Worm (Caenorhabditis elegans) whole organism, L2 larva: ENCODE measurements around the gene F33C8.4.

Experiments used
- C34F6.9 ChIP-seq: fragments of 150-350 bp; optimal IDR thresholded peaks from 2 replicates; lab custom pipeline; 2014; ENCODE audit warnings: missing biosample characterization, missing genetic modification characterization
- F13H6.1 ChIP-seq: sonication (generic microtip); optimal IDR thresholded peaks from 2 replicates; lab custom pipeline; 2016; ENCODE audit warnings: missing genetic modification characterization, missing compliant biosample characterization
- R02D3.7 ChIP-seq: fragments of 150-350 bp; optimal IDR thresholded peaks from 2 replicates; lab custom pipeline; 2014; ENCODE audit warnings: missing biosample characterization, missing genetic modification characterization
- Y55F3AM.14 ChIP-seq: fragments of 200-800 bp; sonication (Bioruptor generic); optimal IDR thresholded peaks from 2 replicates; lab custom pipeline; 2018; ENCODE audit warnings: mild to moderate bottlenecking, missing genetic modification characterization, missing compliant biosample characterization
- ZK546.5 ChIP-seq: sonication (generic microtip); optimal IDR thresholded peaks from 2 replicates; lab custom pipeline; 2017; ENCODE audit warnings: missing biosample characterization, missing genetic modification characterization
- alr-1 ChIP-seq: fragments of 150-350 bp; optimal IDR thresholded peaks from 2 replicates; lab custom pipeline; 2014; ENCODE audit warnings: missing biosample characterization, missing genetic modification characterization
- ama-1 ChIP-seq: fragments of 150-350 bp; optimal IDR thresholded peaks from 2 replicates; lab custom pipeline; 2018; ENCODE audit warnings: inconsistent platforms
- blmp-1 ChIP-seq: sonication (generic microtip); optimal IDR thresholded peaks from 2 replicates; lab custom pipeline; 2017; ENCODE audit warnings: missing genetic modification characterization, mild to moderate bottlenecking, missing compliant biosample characterization, antibody characterized with exemption, moderate library complexity; ENCODE audit not compliant: insufficient read depth
- ceh-16 ChIP-seq: fragments of 150-350 bp; optimal IDR thresholded peaks from 2 replicates; lab custom pipeline; 2014; ENCODE audit warnings: missing biosample characterization, missing genetic modification characterization
- ceh-82 ChIP-seq: fragments of 150-350 bp; optimal IDR thresholded peaks from 2 replicates; lab custom pipeline; 2014; ENCODE audit warnings: missing biosample characterization, missing genetic modification characterization
- crh-2 ChIP-seq: sonication (generic microtip); optimal IDR thresholded peaks from 2 replicates; lab custom pipeline; 2017; ENCODE audit warnings: missing biosample characterization, missing genetic modification characterization
- dmd-4 ChIP-seq: sonication (generic microtip); optimal IDR thresholded peaks from 2 replicates; lab custom pipeline; 2017; ENCODE audit warnings: missing biosample characterization, missing genetic modification characterization
- egl-27 ChIP-seq: sonication (generic microtip); optimal IDR thresholded peaks from 3 replicates; lab custom pipeline; 2017; ENCODE audit warnings: missing biosample characterization, missing genetic modification reagents, missing genetic modification characterization
- elt-1 ChIP-seq: fragments of 150-350 bp; optimal IDR thresholded peaks from 2 replicates; lab custom pipeline; 2014; ENCODE audit warnings: missing biosample characterization, missing genetic modification characterization
- elt-3 ChIP-seq: sonication (generic microtip); optimal IDR thresholded peaks from 2 replicates; lab custom pipeline; 2017; ENCODE audit warnings: missing biosample characterization, missing genetic modification characterization
- fos-1 ChIP-seq: fragments of 150-350 bp; optimal IDR thresholded peaks from 2 replicates; lab custom pipeline; 2014; ENCODE audit warnings: missing biosample characterization, missing genetic modification characterization
- gmeb-1 ChIP-seq: fragments of 150-350 bp; optimal IDR thresholded peaks from 2 replicates; lab custom pipeline; 2014; ENCODE audit warnings: missing biosample characterization, missing genetic modification characterization
- lin-11 ChIP-seq: fragments of 150-350 bp; sonication (generic microtip); optimal IDR thresholded peaks from 2 replicates; lab custom pipeline; 2014; ENCODE audit warnings: missing biosample characterization, missing genetic modification characterization, inconsistent platforms, mixed read lengths
- lin-13 ChIP-seq: fragments of 150-350 bp; optimal IDR thresholded peaks from 2 replicates; lab custom pipeline; 2014; ENCODE audit warnings: missing biosample characterization, missing genetic modification reagents, missing genetic modification characterization
- lin-39 ChIP-seq: fragments of 150-350 bp; optimal IDR thresholded peaks from 2 replicates; lab custom pipeline; 2014; ENCODE audit warnings: missing biosample characterization, missing genetic modification reagents, missing genetic modification characterization
- lsy-2 ChIP-seq, 2 experiments: fragments of 150-350 bp in 1 of 2; sonication (generic microtip) in 1 of 2; optimal IDR thresholded peaks; 2 replicates each; lab custom pipeline; 2014 to 2017; ENCODE audit warnings: missing biosample characterization in 2 of 2, missing genetic modification characterization in 2 of 2
- mab-5 ChIP-seq: fragments of 150-350 bp; optimal IDR thresholded peaks from 2 replicates; lab custom pipeline; 2014; ENCODE audit warnings: missing biosample characterization, missing genetic modification characterization
- mbf-1 ChIP-seq: sonication (generic microtip); optimal IDR thresholded peaks from 2 replicates; lab custom pipeline; 2017; ENCODE audit warnings: missing biosample characterization, missing genetic modification characterization
- mdl-1 ChIP-seq, 2 experiments: fragments of 150-350 bp in 1 of 2; sonication (generic microtip) in 1 of 2; optimal IDR thresholded peaks; 2 replicates each; lab custom pipeline; 2017; ENCODE audit warnings: missing biosample characterization in 2 of 2, missing genetic modification characterization in 2 of 2
- nhr-10 ChIP-seq: sonication (generic microtip); optimal IDR thresholded peaks from 2 replicates; lab custom pipeline; 2017; ENCODE audit warnings: missing biosample characterization, missing genetic modification characterization
- nhr-11 ChIP-seq: fragments of 150-350 bp; optimal IDR thresholded peaks from 2 replicates; lab custom pipeline; 2014; ENCODE audit warnings: missing biosample characterization, missing genetic modification characterization
- nhr-12 ChIP-seq: fragments of 150-350 bp; optimal IDR thresholded peaks from 2 replicates; lab custom pipeline; 2014; ENCODE audit warnings: missing biosample characterization, missing genetic modification characterization
- nhr-129 ChIP-seq: fragments of 150-350 bp; optimal IDR thresholded peaks from 2 replicates; lab custom pipeline; 2014; ENCODE audit warnings: missing biosample characterization, missing genetic modification characterization
- nhr-21 ChIP-seq: fragments of 150-350 bp; optimal IDR thresholded peaks from 2 replicates; lab custom pipeline; 2014; ENCODE audit warnings: missing biosample characterization, missing genetic modification characterization
- nhr-23 ChIP-seq: fragments of 150-350 bp; optimal IDR thresholded peaks from 2 replicates; lab custom pipeline; 2014; ENCODE audit warnings: missing biosample characterization, missing genetic modification reagents, missing genetic modification characterization
- nhr-237 ChIP-seq: fragments of 150-350 bp; optimal IDR thresholded peaks from 2 replicates; lab custom pipeline; 2014; ENCODE audit warnings: missing biosample characterization, missing genetic modification characterization
- nhr-6 ChIP-seq: fragments of 150-350 bp; optimal IDR thresholded peaks from 2 replicates; lab custom pipeline; 2014; ENCODE audit warnings: missing biosample characterization, missing genetic modification characterization
- nhr-77 ChIP-seq: fragments of 150-350 bp; optimal IDR thresholded peaks from 2 replicates; lab custom pipeline; 2014; ENCODE audit warnings: missing biosample characterization, missing genetic modification characterization
- peb-1 ChIP-seq: fragments of 150-350 bp; optimal IDR thresholded peaks from 2 replicates; lab custom pipeline; 2014; ENCODE audit warnings: missing biosample characterization, missing genetic modification characterization
- sem-4 ChIP-seq: fragments of 150-350 bp; optimal IDR thresholded peaks from 2 replicates; lab custom pipeline; 2014; ENCODE audit warnings: missing biosample characterization, missing genetic modification reagents, missing genetic modification characterization
- skn-1 ChIP-seq: sonication (generic microtip); optimal IDR thresholded peaks from 2 replicates; lab custom pipeline; 2017; ENCODE audit warnings: missing biosample characterization, missing genetic modification characterization
- sma-3 ChIP-seq: sonication (generic microtip); optimal IDR thresholded peaks from 2 replicates; lab custom pipeline; 2016; ENCODE audit warnings: missing genetic modification reagents, missing genetic modification characterization, missing compliant biosample characterization
- sma-9 ChIP-seq, 2 experiments: fragments of 150-350 bp in 1 of 2; sonication (generic microtip) in 1 of 2; optimal IDR thresholded peaks; 2 replicates each; lab custom pipeline; 2014 to 2016; ENCODE audit warnings: missing genetic modification characterization in 2 of 2, mild to moderate bottlenecking in 1 of 2, missing biosample characterization in 1 of 2, missing compliant biosample characterization in 1 of 2, missing genetic modification reagents in 1 of 2, moderate library complexity in 1 of 2
- snpc-4 ChIP-seq: fragments of 150-350 bp; optimal IDR thresholded peaks from 2 replicates; lab custom pipeline; 2014; ENCODE audit warnings: missing biosample characterization, missing genetic modification characterization
- unc-39 ChIP-seq: fragments of 150-350 bp; optimal IDR thresholded peaks from 2 replicates; lab custom pipeline; 2014; ENCODE audit warnings: missing biosample characterization, missing genetic modification characterization
- unc-55 ChIP-seq: fragments of 150-350 bp; sonication (generic microtip); optimal IDR thresholded peaks from 3 replicates; lab custom pipeline; 2014; ENCODE audit warnings: missing biosample characterization, missing genetic modification reagents, missing genetic modification characterization
- unc-62 ChIP-seq: fragments of 150-350 bp; optimal IDR thresholded peaks from 2 replicates; lab custom pipeline; 2014; ENCODE audit warnings: missing biosample characterization, missing genetic modification reagents, missing genetic modification characterization
- zag-1 ChIP-seq: fragments of 150-350 bp; optimal IDR thresholded peaks from 2 replicates; lab custom pipeline; 2014; ENCODE audit warnings: missing biosample characterization, missing genetic modification characterization
- ztf-1 ChIP-seq: fragments of 200-800 bp; sonication (Bioruptor generic); conservative IDR thresholded peaks from 2 replicates; pipeline ENCODE4 v1.3.6; 2022; ENCODE audit warnings: missing genetic modification characterization, missing compliant biosample characterization
- ztf-11 ChIP-seq: sonication (generic microtip); optimal IDR thresholded peaks from 2 replicates; lab custom pipeline; 2017; ENCODE audit warnings: missing biosample characterization, missing genetic modification characterization
- ztf-4 ChIP-seq: fragments of 150-350 bp; optimal IDR thresholded peaks from 2 replicates; lab custom pipeline; 2014; ENCODE audit warnings: missing biosample characterization, missing genetic modification characterization

The F33C8.4 gene

ce11 chrX:14746948-14747347 is 14.9 kb downstream of the F33C8.4 start, which contains the start of gene C05G5.2 (continued):
- peak; percentile 82 for TF ChIP-seq lin-13 (GFP tag; lab: Kevin White, UChicago)
- no peak for TF ChIP-seq R02D3.7 (tag; lab: Kevin White, UChicago)
- no peak for TF ChIP-seq dmd-4 (tag; lab: Kevin White, UChicago)
- peak; percentile 89 for TF ChIP-seq C34F6.9 (tag; lab: Kevin White, UChicago)
- no peak for TF ChIP-seq ztf-1
- TF ChIP-seq lsy-2 (tag; optimal IDR thresholded peaks at IDR 0.05; lab: Kevin White, UChicago), result peak; percentile 73 to 92
- peak; percentile 96 for TF ChIP-seq unc-55 (GFP tag; lab: Kevin White, UChicago)
- peak; percentile 89 for TF ChIP-seq F13H6.1 (tag; lab: Kevin White, UChicago)
- peak; percentile 85 for TF ChIP-seq nhr-21
- no peak for TF ChIP-seq unc-39 (tag; lab: Kevin White, UChicago)
- TF ChIP-seq nhr-12 (tag; lab: Kevin White, UChicago), result no peak
- peak; percentile 93 for TF ChIP-seq sma-9 (GFP tag; optimal IDR thresholded peaks at IDR 0.05; lab: Kevin White, UChicago)
- no peak for TF ChIP-seq sma-9 (tag; optimal IDR thresholded peaks at IDR 0.05; lab: Kevin White, UChicago)

- no peak for TF ChIP-seq peb-1
- no peak for TF ChIP-seq ztf-1
- TF ChIP-seq elt-1 (tag; lab: Kevin White, UChicago), result no peak
- TF ChIP-seq mab-5, result no peak
- TF ChIP-seq alr-1, result no peak
- no peak for TF ChIP-seq Y55F3AM.14
- no peak for TF ChIP-seq unc-62 (GFP tag; lab: Kevin White, UChicago)
- no peak for TF ChIP-seq lsy-2 (tag; optimal IDR thresholded peaks at IDR 0.05; lab: Kevin White, UChicago)
- TF ChIP-seq, all 48 proteins: peak for 0
Observed at ce11 chrX:14751911-14752310, 19.8 kb downstream of the F33C8.4 start, which contains the start of gene C05G5.3. C05G5.3 (minus strand) TSS chrX:14752011.

- peak; percentile 7 for TF ChIP-seq ceh-82 (tag; lab: Kevin White, UChicago)
- TF ChIP-seq Y55F3AM.14, result peak; percentile 68
- no peak for TF ChIP-seq ceh-16 (tag; lab: Kevin White, UChicago)
- peak; percentile 94 for TF ChIP-seq nhr-129 (tag; lab: Kevin White, UChicago)
- TF ChIP-seq alr-1, result no peak
- peak; percentile 89 for TF ChIP-seq C34F6.9 (tag; lab: Kevin White, UChicago)
- peak; percentile 71 for TF ChIP-seq sma-3
- TF ChIP-seq R02D3.7 (tag; lab: Kevin White, UChicago), result no peak
- TF ChIP-seq sem-4, result peak; percentile 78
- no peak for TF ChIP-seq mbf-1 (tag; lab: Kevin White, UChicago)
- no peak for TF ChIP-seq blmp-1 (tag; lab: Kevin White, UChicago)
- TF ChIP-seq gmeb-1 (tag; lab: Kevin White, UChicago), result peak; percentile 43
- no peak for TF ChIP-seq dmd-4 (tag; lab: Kevin White, UChicago)
- peak; percentile 75 for TF ChIP-seq snpc-4
- TF ChIP-seq nhr-11 (tag; lab: Kevin White, UChicago), result no peak
- no peak for TF ChIP-seq ztf-1
- TF ChIP-seq elt-3 (tag; lab: Kevin White, UChicago), result no peak
- peak; percentile 64 for TF ChIP-seq lin-11 (tag; lab: Kevin White, UChicago)
- TF ChIP-seq fos-1 (tag; lab: Kevin White, UChicago), result peak; percentile 92
- TF ChIP-seq nhr-21, result peak; percentile 72
- TF ChIP-seq nhr-12 (tag; lab: Kevin White, UChicago), result no peak
- TF ChIP-seq ztf-4 (tag; lab: Kevin White, UChicago), result peak; percentile 48
- peak; percentile 92 for TF ChIP-seq crh-2 (tag; lab: Kevin White, UChicago)
- no peak for TF ChIP-seq nhr-77 (tag; lab: Kevin White, UChicago)
- no peak for TF ChIP-seq elt-1 (tag; lab: Kevin White, UChicago)
- no peak for TF ChIP-seq unc-39 (tag; lab: Kevin White, UChicago)
- peak; percentile 87 for TF ChIP-seq unc-55 (GFP tag; lab: Kevin White, UChicago)
- TF ChIP-seq nhr-10, result no peak
- TF ChIP-seq lsy-2 (tag; optimal IDR thresholded peaks at IDR 0.05; lab: Kevin White, UChicago), result peak; percentile 45 to 82
- TF ChIP-seq lin-39, result no peak
- TF ChIP-seq nhr-23, result no peak
- peak; percentile 39 for TF ChIP-seq nhr-6 (tag; lab: Kevin White, UChicago)
- no peak for TF ChIP-seq peb-1
- no peak for TF ChIP-seq nhr-237 (tag; lab: Kevin White, UChicago)
- peak; percentile 82 for TF ChIP-seq zag-1 (tag; lab: Kevin White, UChicago)
- peak; percentile 92 for TF ChIP-seq sma-9 (GFP tag; optimal IDR thresholded peaks at IDR 0.05; lab: Kevin White, UChicago)
- no peak for TF ChIP-seq sma-9 (tag; optimal IDR thresholded peaks at IDR 0.05; lab: Kevin White, UChicago)
- TF ChIP-seq ztf-11 (tag; lab: Kevin White, UChicago), result no peak
- TF ChIP-seq ZK546.5 (tag; lab: Kevin White, UChicago), result no peak
- TF ChIP-seq egl-27 (tag; lab: Kevin White, UChicago), result peak; percentile 27
- TF ChIP-seq skn-1 (tag; lab: Kevin White, UChicago), result no peak
- no peak for TF ChIP-seq unc-62 (GFP tag; lab: Kevin White, UChicago)
- TF ChIP-seq ama-1, result no peak
- TF ChIP-seq mab-5, result peak; percentile 76
- peak; percentile 54 to 82 for TF ChIP-seq mdl-1 (tag; optimal IDR thresholded peaks at IDR 0.05; lab: Kevin White, UChicago)
- peak; percentile 71 for TF ChIP-seq lin-13 (GFP tag; lab: Kevin White, UChicago)
- peak; percentile 90 for TF ChIP-seq F13H6.1 (tag; lab: Kevin White, UChicago)
Observed at ce11 chrX:14753514-14754076, 21.5 kb downstream of the F33C8.4 start, which contains the start of gene sucl-1. sucl-1 (plus strand) TSS chrX:14754026.
